Fruit fly (Drosophila melanogaster): Measurements from ENCODE around the gene CG31111.
A peak's percentile ranks its signal among the peaks of the same experiment; 100 is the strongest.

The CG31111 gene

DNA sequence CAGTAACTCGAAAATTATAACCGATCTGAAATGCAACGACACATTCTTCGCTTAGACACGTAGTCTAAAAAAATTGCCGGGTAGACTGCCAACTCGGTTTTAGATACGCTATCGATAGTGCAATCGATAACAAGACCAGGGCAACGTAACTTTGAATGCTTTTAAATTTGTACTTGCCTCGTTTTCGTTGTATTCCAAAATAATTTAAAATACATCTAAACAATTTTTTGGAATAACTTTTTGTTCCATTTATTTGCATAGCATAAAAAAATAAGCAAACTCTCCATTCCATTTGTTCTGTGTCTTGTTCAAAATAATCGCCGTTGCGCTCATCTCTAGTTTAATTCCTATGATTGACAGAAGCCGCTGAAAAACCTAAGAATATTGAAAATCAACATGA, 13.6 kb upstream of the CG31111 start, which contains the start of the genes Stt3B and CG11839 (continued):
- TF ChIP-seq lab (GFP tag; optimal IDR thresholded peaks at IDR 0.05) = no peak
- TF ChIP-seq CG9932 (GFP tag; IDR thresholded peaks at IDR 0.05) = peak; percentile 87
- TF ChIP-seq CG8765 (GFP tag; IDR thresholded peaks at IDR 0.05) = no peak
- TF ChIP-seq CG12236 (GFP tag; optimal IDR thresholded peaks at IDR 0.05) = peak; percentile 46
- TF ChIP-seq CG1647 (GFP tag; optimal IDR thresholded peaks at IDR 0.05) = peak; percentile 76
- TF ChIP-seq Taf1 (GFP tag; IDR thresholded peaks at IDR 0.05) = peak; percentile 65; the same call in 1 of the 2 replicates
- TF ChIP-seq CG10959 (GFP tag; IDR thresholded peaks at IDR 0.05) = no peak
- no peak for TF ChIP-seq CG8478 (optimal IDR thresholded peaks at IDR 0.05)
- TF ChIP-seq CG9437 (GFP tag; optimal IDR thresholded peaks at IDR 0.05) = peak; percentile 71
- TF ChIP-seq CG12071 (GFP tag; optimal IDR thresholded peaks at IDR 0.05) = no peak
- peak; percentile 96 for TF ChIP-seq Med (GFP tag)
- TF ChIP-seq slbo (GFP tag; IDR thresholded peaks at IDR 0.05) = no peak; the same call in 1 of the 2 replicates
- peak; percentile 70 for TF ChIP-seq Fer3 (tag; optimal IDR thresholded peaks at IDR 0.05)
- TF ChIP-seq gro (GFP tag; optimal IDR thresholded peaks at IDR 0.05) = peak; percentile 79
- no peak for TF ChIP-seq CG18619 (GFP tag; optimal IDR thresholded peaks at IDR 0.05)
- TF ChIP-seq ERR (GFP tag; optimal IDR thresholded peaks at IDR 0.05) = peak; percentile 59
- TF ChIP-seq chinmo (GFP tag; IDR thresholded peaks at IDR 0.05; ENCODE audit: partially characterized antibody) = peak; percentile 64; the same call in 2 of the 4 replicates
- TF ChIP-seq rib (GFP tag; IDR thresholded peaks at IDR 0.05) = no peak
- TF ChIP-seq sd (tag; optimal IDR thresholded peaks at IDR 0.05) = no peak
- TF ChIP-seq CG3726 (GFP tag; IDR thresholded peaks at IDR 0.05) = no peak
- TF ChIP-seq CG16863 (GFP tag; optimal IDR thresholded peaks at IDR 0.05) = peak; percentile 49
- no peak for TF ChIP-seq CG9215 (GFP tag; IDR thresholded peaks at IDR 0.05)
- TF ChIP-seq CG33213 (GFP tag; optimal IDR thresholded peaks at IDR 0.05) = peak; percentile 69
- peak; percentile 85 for TF ChIP-seq pzg (GFP tag; optimal IDR thresholded peaks at IDR 0.05)
- no peak for TF ChIP-seq CG6175 (GFP tag; IDR thresholded peaks at IDR 0.05)
- TF ChIP-seq toy (GFP tag; IDR thresholded peaks at IDR 0.05) = no peak
- TF ChIP-seq bigmax (GFP tag; optimal IDR thresholded peaks at IDR 0.05) = no peak
- TF ChIP-seq Hr39 (optimal IDR thresholded peaks at IDR 0.05) = no peak
- no peak for TF ChIP-seq ap (GFP tag; IDR thresholded peaks at IDR 0.05)
- TF ChIP-seq CG4617 (GFP tag; optimal IDR thresholded peaks at IDR 0.05; ENCODE audit: borderline replicate concordance) = peak; percentile 94
- no peak for TF ChIP-seq CG6254 (GFP tag; optimal IDR thresholded peaks at IDR 0.05)
- TF ChIP-seq Ets97D (GFP tag; optimal IDR thresholded peaks at IDR 0.05) = peak; percentile 90
- no peak for TF ChIP-seq Adf1 (GFP tag; IDR thresholded peaks at IDR 0.05)
- TF ChIP-seq Xrp1 (GFP tag; IDR thresholded peaks at IDR 0.05) = peak; percentile 62; the same call in 1 of the 2 replicates
- TF ChIP-seq Scr (GFP tag; IDR thresholded peaks at IDR 0.05; ENCODE audit: partially characterized antibody) = peak; percentile 95
- TF ChIP-seq Hey (tag; optimal IDR thresholded peaks at IDR 0.05) = no peak
- TF ChIP-seq CG14965 (GFP tag; optimal IDR thresholded peaks at IDR 0.05; ENCODE audit: borderline replicate concordance) = no peak
- peak; percentile 90 for TF ChIP-seq vnd (GFP tag; IDR thresholded peaks at IDR 0.05; ENCODE audit: partially characterized antibody)
- TF ChIP-seq CG4282 (GFP tag; optimal IDR thresholded peaks at IDR 0.05) = peak; percentile 67
- TF ChIP-seq CG2116 (GFP tag; optimal IDR thresholded peaks at IDR 0.05) = peak; percentile 85
- peak; percentile 46; the same call in 1 of the 2 replicates for TF ChIP-seq CG4730 (GFP tag; IDR thresholded peaks at IDR 0.05)
- TF ChIP-seq CG11560 (tag; IDR thresholded peaks at IDR 0.05) = no peak
- TF ChIP-seq Kr (GFP tag; optimal IDR thresholded peaks at IDR 0.05) = no peak
- TF ChIP-seq HLH54F (GFP tag; optimal IDR thresholded peaks at IDR 0.05) = peak; percentile 79
- TF ChIP-seq Bdp1 (GFP tag; optimal IDR thresholded peaks at IDR 0.05) = peak; percentile 60
- peak; percentile 85 for TF ChIP-seq CG12659 (GFP tag; optimal IDR thresholded peaks at IDR 0.05)
- no peak for TF ChIP-seq CG3065 (GFP tag; optimal IDR thresholded peaks at IDR 0.05)
